Worm (Caenorhabditis elegans) whole organism, L1 larva: ENCODE measurements around the gene cutl-11.

ENCODE experiments used
- C04F5.9 ChIP-seq: sonication (generic microtip); optimal IDR thresholded peaks from 2 replicates; lab custom pipeline; 2016; ENCODE audit warnings: missing genetic modification characterization, missing compliant biosample characterization
- C34B4.2 ChIP-seq: sonication (generic microtip); optimal IDR thresholded peaks from 2 replicates; lab custom pipeline; 2017; ENCODE audit warnings: mild to moderate bottlenecking, missing genetic modification characterization, missing compliant biosample characterization
- F16B12.6 ChIP-seq: fragments of 150-350 bp; optimal IDR thresholded peaks from 2 replicates; lab custom pipeline; 2014; ENCODE audit warnings: missing biosample characterization, missing genetic modification characterization
- Y116A8C.19 ChIP-seq: sonication (generic microtip); optimal IDR thresholded peaks from 2 replicates; lab custom pipeline; 2016; ENCODE audit warnings: missing compliant biosample characterization, missing genetic modification characterization, borderline replicate concordance
- aha-1 ChIP-seq: fragments of 150-350 bp; optimal IDR thresholded peaks from 2 replicates; lab custom pipeline; 2014; ENCODE audit warnings: missing biosample characterization, missing genetic modification characterization
- blmp-1 ChIP-seq: fragments of 150-350 bp; optimal IDR thresholded peaks from 2 replicates; lab custom pipeline; 2014; ENCODE audit warnings: missing biosample characterization, missing genetic modification characterization
- ceh-82 ChIP-seq, 3 experiments: fragments of 150-350 bp in 1 of 3; sonication (generic microtip) in 2 of 3; optimal IDR thresholded peaks; 2 replicates each; lab custom pipeline; 2014 to 2017; ENCODE audit warnings: missing biosample characterization in 3 of 3, missing genetic modification characterization in 3 of 3
- ceh-88 ChIP-seq: fragments of 200-800 bp; sonication (Bioruptor generic); IDR thresholded peaks from 2 replicates; pipeline ENCODE4 v1.3.6; 2022; ENCODE audit warnings: missing genetic modification characterization, missing compliant biosample characterization
- ceh-90 ChIP-seq: sonication (generic microtip); optimal IDR thresholded peaks from 2 replicates; lab custom pipeline; 2016; ENCODE audit warnings: missing genetic modification characterization, missing compliant biosample characterization
- dsc-1 ChIP-seq: sonication (generic microtip); optimal IDR thresholded peaks from 2 replicates; lab custom pipeline; 2016; ENCODE audit warnings: mild to moderate bottlenecking, missing genetic modification characterization, missing compliant biosample characterization
- egl-13 ChIP-seq: sonication (generic microtip); optimal IDR thresholded peaks from 2 replicates; lab custom pipeline; 2016; ENCODE audit warnings: missing genotype, missing genetic modification reagents, missing genetic modification characterization, missing compliant biosample characterization
- fkh-10 ChIP-seq: sonication (generic microtip); optimal IDR thresholded peaks from 2 replicates; lab custom pipeline; 2017; ENCODE audit warnings: missing biosample characterization, missing genetic modification reagents, missing genetic modification characterization
- fkh-8 ChIP-seq: sonication (generic microtip); optimal IDR thresholded peaks from 2 replicates; lab custom pipeline; 2016; ENCODE audit warnings: mild to moderate bottlenecking, missing genetic modification characterization, missing compliant biosample characterization
- grh-1 ChIP-seq: fragments of 200-800 bp; sonication (Bioruptor generic); IDR thresholded peaks from 2 replicates; pipeline ENCODE4 v1.3.6; 2022; ENCODE audit warnings: missing genetic modification reagents, missing genetic modification characterization, missing compliant biosample characterization
- hlh-17 ChIP-seq: fragments of 200-800 bp; sonication (Bioruptor generic); optimal IDR thresholded peaks from 2 replicates; lab custom pipeline; 2018; ENCODE audit warnings: missing genetic modification characterization, mild to moderate bottlenecking, missing compliant biosample characterization, moderate library complexity, borderline replicate concordance
- hpl-2 ChIP-seq: fragments of 150-350 bp; optimal IDR thresholded peaks from 2 replicates; lab custom pipeline; 2014; ENCODE audit warnings: missing biosample characterization, missing genetic modification reagents, missing genetic modification characterization
- irx-1 ChIP-seq: sonication (generic microtip); optimal IDR thresholded peaks from 2 replicates; lab custom pipeline; 2016; ENCODE audit warnings: missing genetic modification characterization, missing compliant biosample characterization
- isw-1 ChIP-seq: fragments of 200-800 bp; sonication (Bioruptor generic); IDR thresholded peaks from 2 replicates; pipeline ENCODE4 v1.3.6; 2022; ENCODE audit warnings: missing genetic modification characterization, missing compliant biosample characterization
- lin-15B ChIP-seq: fragments of 150-350 bp; sonication (generic microtip); optimal IDR thresholded peaks from 3 replicates; lab custom pipeline; 2014; ENCODE audit warnings: missing biosample characterization, missing genetic modification characterization
- lin-35 ChIP-seq, 2 experiments: fragments of 150-350 bp; optimal IDR thresholded peaks; 2 replicates each; lab custom pipeline; 2014; ENCODE audit warnings: missing biosample characterization in 2 of 2, missing genetic modification characterization in 2 of 2, missing genetic modification reagents in 2 of 2
- lin-39 ChIP-seq: fragments of 150-350 bp; optimal IDR thresholded peaks from 2 replicates; lab custom pipeline; 2014; ENCODE audit warnings: missing biosample characterization, missing genetic modification reagents, missing genetic modification characterization
- lsy-2 ChIP-seq, 2 experiments: fragments of 150-350 bp; optimal IDR thresholded peaks; 2 replicates each; lab custom pipeline; 2014; ENCODE audit warnings: missing biosample characterization in 2 of 2, missing genetic modification characterization in 2 of 2
- mab-9 ChIP-seq: fragments of 200-800 bp; sonication (Bioruptor generic); IDR thresholded peaks from 2 replicates; pipeline ENCODE4 v1.3.6; 2022; ENCODE audit warnings: missing genetic modification reagents, missing genetic modification characterization, missing compliant biosample characterization
- mdl-1 ChIP-seq, 2 experiments: fragments of 150-350 bp; optimal IDR thresholded peaks; 2 replicates each; lab custom pipeline; 2014 to 2017; ENCODE audit warnings: missing biosample characterization in 2 of 2, missing genetic modification characterization in 2 of 2, inconsistent platforms in 1 of 2
- mep-1 ChIP-seq: fragments of 150-350 bp; optimal IDR thresholded peaks from 2 replicates; lab custom pipeline; 2014; ENCODE audit warnings: missing biosample characterization, missing genetic modification characterization
- nhr-12 ChIP-seq: sonication (generic microtip); optimal IDR thresholded peaks from 2 replicates; lab custom pipeline; 2017; ENCODE audit warnings: missing biosample characterization, missing genetic modification characterization
- nhr-19 ChIP-seq: fragments of 200-800 bp; sonication (Bioruptor generic); conservative IDR thresholded peaks from 2 replicates; pipeline ENCODE4 v1.3.6; 2022; ENCODE audit warnings: missing genetic modification characterization, missing compliant biosample characterization
- nhr-237 ChIP-seq: fragments of 150-350 bp; optimal IDR thresholded peaks from 2 replicates; lab custom pipeline; 2014; ENCODE audit warnings: missing biosample characterization, missing genetic modification characterization
- nhr-47 ChIP-seq: sonication (generic microtip); optimal IDR thresholded peaks from 2 replicates; lab custom pipeline; 2016; ENCODE audit warnings: mild to moderate bottlenecking, missing genetic modification characterization, moderate library complexity, missing compliant biosample characterization
- nhr-77 ChIP-seq: fragments of 150-350 bp; optimal IDR thresholded peaks from 2 replicates; lab custom pipeline; 2014; ENCODE audit warnings: missing biosample characterization, missing genetic modification characterization
- nhr-84 ChIP-seq: sonication (generic microtip); optimal IDR thresholded peaks from 2 replicates; lab custom pipeline; 2017; ENCODE audit warnings: missing biosample characterization, missing genetic modification characterization
- nhr-85 ChIP-seq: sonication (generic microtip); peaks from one replicate; lab custom pipeline; 2016; ENCODE audit warnings: missing genetic modification characterization, inconsistent platforms, missing compliant biosample characterization
- pag-3 ChIP-seq: sonication (generic microtip); optimal IDR thresholded peaks from 2 replicates; lab custom pipeline; 2017; ENCODE audit warnings: missing genetic modification characterization, mild to moderate bottlenecking, missing compliant biosample characterization, antibody characterized with exemption, borderline replicate concordance; ENCODE audit not compliant: insufficient read depth
- pax-3 ChIP-seq: fragments of 200-800 bp; sonication (Bioruptor generic); optimal IDR thresholded peaks from 2 replicates; lab custom pipeline; 2018; ENCODE audit warnings: mild to moderate bottlenecking, missing genetic modification characterization, moderate library complexity, missing compliant biosample characterization
- rnt-1 ChIP-seq: sonication (generic microtip); optimal IDR thresholded peaks from 2 replicates; lab custom pipeline; 2016; ENCODE audit warnings: mild to moderate bottlenecking, missing genetic modification characterization, moderate library complexity, missing compliant biosample characterization
- sup-37 ChIP-seq: fragments of 200-800 bp; sonication (Bioruptor generic); optimal IDR thresholded peaks from 2 replicates; lab custom pipeline; 2018; ENCODE audit warnings: mild to moderate bottlenecking, missing genetic modification characterization, missing compliant biosample characterization
- swsn-7 ChIP-seq: sonication (generic microtip); optimal IDR thresholded peaks from 2 replicates; lab custom pipeline; 2016; ENCODE audit warnings: missing genetic modification characterization, missing compliant biosample characterization
- tbx-2 ChIP-seq: sonication (generic microtip); optimal IDR thresholded peaks from 2 replicates; lab custom pipeline; 2016; ENCODE audit warnings: missing genetic modification characterization, missing compliant biosample characterization
- tlp-1 ChIP-seq: fragments of 150-350 bp; optimal IDR thresholded peaks from 2 replicates; lab custom pipeline; 2014; ENCODE audit warnings: missing biosample characterization, missing genetic modification characterization
- unc-130 ChIP-seq: fragments of 150-350 bp; optimal IDR thresholded peaks from 2 replicates; lab custom pipeline; 2017; ENCODE audit warnings: missing biosample characterization, missing genetic modification characterization, inconsistent platforms
- unc-30 ChIP-seq: sonication (generic microtip); optimal IDR thresholded peaks from 2 replicates; lab custom pipeline; 2017; ENCODE audit warnings: missing biosample characterization, missing genetic modification characterization
- unc-86 ChIP-seq: sonication (generic microtip); optimal IDR thresholded peaks from 2 replicates; lab custom pipeline; 2016; ENCODE audit warnings: missing genetic modification characterization, missing compliant biosample characterization
- unc-98 ChIP-seq: fragments of 200-800 bp; sonication (Bioruptor generic); IDR thresholded peaks from 2 replicates; pipeline ENCODE4 v1.3.6; 2022; ENCODE audit warnings: missing genetic modification characterization, missing compliant biosample characterization
- zag-1 ChIP-seq: fragments of 150-350 bp; optimal IDR thresholded peaks from 2 replicates; lab custom pipeline; 2014; ENCODE audit warnings: missing biosample characterization, missing genetic modification characterization
- ztf-11 ChIP-seq, 2 experiments: sonication (generic microtip); optimal IDR thresholded peaks; 2 replicates each; lab custom pipeline; 2016 to 2017; ENCODE audit warnings: missing genetic modification characterization in 2 of 2, missing biosample characterization in 1 of 2, missing compliant biosample characterization in 1 of 2

The cutl-11 gene

DNA sequence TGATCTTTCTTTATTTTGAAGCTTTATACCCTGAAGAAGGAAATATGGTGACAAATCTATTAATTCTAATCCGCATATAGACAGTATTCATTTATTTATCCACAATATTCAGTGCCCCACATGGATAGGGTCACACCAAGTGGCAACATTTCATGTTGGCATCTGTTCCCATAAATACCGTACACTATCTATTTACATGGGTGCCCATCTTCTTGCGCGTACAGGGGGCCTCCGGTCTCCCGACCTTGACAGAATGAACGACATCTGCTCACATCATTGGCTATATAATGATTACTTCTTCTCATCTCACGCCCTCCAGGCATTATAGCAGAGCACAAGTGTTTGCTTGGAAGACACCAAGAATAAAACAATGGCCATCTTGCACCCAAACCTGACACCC is 24.9 kb upstream of the cutl-11 start:
- TF ChIP-seq dsc-1 (tag; lab: Kevin White, UChicago) (no peak), ztf-11 (tag; optimal IDR thresholded peaks at IDR 0.05; lab: Kevin White, UChicago) (peak in 1 of 2 experiments; percentile 65), tbx-2 (tag; lab: Kevin White, UChicago) (peak; percentile 6), nhr-19 (no peak)
- TF ChIP-seq, all 84 proteins: peak for 2

DNA sequence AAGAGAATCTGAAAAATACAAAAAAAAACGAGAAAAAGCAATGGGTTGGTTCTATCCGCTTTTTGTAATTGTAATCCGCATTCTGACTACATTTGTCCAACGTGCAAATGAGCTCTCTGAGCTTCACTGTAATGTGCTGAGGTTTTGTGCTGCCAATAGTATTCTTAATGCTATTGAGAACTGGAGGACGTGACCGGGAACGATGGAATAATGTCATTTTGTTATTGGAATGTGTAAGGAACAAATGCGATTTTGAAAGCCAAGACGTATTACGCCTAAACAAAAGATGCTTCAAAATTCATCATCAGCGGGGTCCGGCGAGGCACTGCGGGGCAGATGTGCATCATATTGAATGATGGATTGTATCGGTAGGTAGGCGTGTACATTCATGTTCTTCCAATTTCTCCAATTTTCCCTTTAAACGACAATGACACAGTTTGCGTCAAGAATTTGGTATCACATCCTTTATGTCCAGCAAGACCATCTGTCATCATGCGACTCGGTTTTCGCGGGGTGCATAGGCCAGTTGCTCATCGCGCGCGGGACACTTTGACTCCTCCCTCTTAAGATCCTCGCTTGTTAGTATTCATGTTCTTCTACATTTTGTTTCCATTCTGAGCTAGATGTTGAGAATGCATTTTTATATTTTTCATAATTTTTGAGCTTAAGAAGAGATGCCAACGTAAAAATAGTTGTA is 22.6 kb upstream of the cutl-11 start:
- no peak for TF ChIP-seq ceh-88 (GFP tag; lab: Robert Waterston, UW)
- no peak for TF ChIP-seq unc-30
- TF ChIP-seq ztf-11 (tag; optimal IDR thresholded peaks at IDR 0.05; lab: Kevin White, UChicago) = peak in 1 of 2 experiments; percentile 37
- TF ChIP-seq blmp-1 (tag; lab: Kevin White, UChicago) = no peak
- no peak for TF ChIP-seq tlp-1 (tag; lab: Kevin White, UChicago)
- no peak for TF ChIP-seq fkh-10
- TF ChIP-seq fkh-8 (tag; lab: Kevin White, UChicago) = no peak
- no peak for TF ChIP-seq nhr-237 (tag; lab: Kevin White, UChicago)
- no peak for TF ChIP-seq pax-3 (tag; lab: Kevin White, UChicago)
- peak; percentile 3 for TF ChIP-seq tbx-2 (tag; lab: Kevin White, UChicago)
- TF ChIP-seq mab-9 = no peak
- TF ChIP-seq C34B4.2 (tag; lab: Kevin White, UChicago) = no peak
- TF ChIP-seq mdl-1 (tag; optimal IDR thresholded peaks at IDR 0.05; lab: Kevin White, UChicago) = no peak
- no peak for TF ChIP-seq lin-15B (tag; lab: Kevin White, UChicago)

DNA sequence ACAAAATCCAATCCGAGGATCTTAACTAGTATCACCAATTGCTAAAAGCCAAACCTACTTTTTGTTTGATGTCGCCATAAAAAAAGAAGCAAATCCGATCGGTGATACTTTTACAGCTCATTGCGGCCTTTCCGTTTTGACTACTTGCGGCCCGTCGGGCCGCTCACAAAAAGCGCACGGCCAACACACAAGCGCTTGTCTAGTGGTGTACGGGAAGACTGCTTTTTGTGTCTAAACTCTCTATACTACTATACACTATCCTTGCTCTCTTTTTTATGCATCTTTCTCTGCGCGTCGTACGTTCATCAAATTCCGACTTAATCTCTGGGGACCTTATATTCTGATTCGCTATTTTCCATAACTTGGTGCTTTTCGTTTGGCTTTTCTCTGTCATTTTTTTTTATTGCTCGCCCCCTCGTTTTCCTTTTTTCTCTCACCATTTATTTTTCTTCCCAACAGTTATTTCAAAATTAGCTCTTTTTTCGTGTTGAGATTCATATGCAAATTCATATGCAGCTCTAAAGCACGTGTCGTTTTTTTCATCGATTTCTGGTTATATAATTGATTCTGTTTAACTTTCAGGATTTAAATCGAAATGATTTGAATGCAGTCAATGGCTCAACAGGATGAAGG is 16.0 kb upstream of the cutl-11 start, which contains the start of gene noca-2:
Gene noca-2 (plus strand): TSS at position 583 of the 633 bp plus-strand sequence.
- TF ChIP-seq nhr-47 = peak; percentile 11
- TF ChIP-seq pag-3 (tag; lab: Kevin White, UChicago) = no peak
- peak; percentile 3 to 39 (median 8) for TF ChIP-seq ceh-82 (tag; optimal IDR thresholded peaks at IDR 0.05; lab: Kevin White, UChicago)
- TF ChIP-seq zag-1 (tag; lab: Kevin White, UChicago) = no peak
- TF ChIP-seq C04F5.9 (tag; lab: Kevin White, UChicago) = no peak
- no peak for TF ChIP-seq nhr-12 (tag; lab: Kevin White, UChicago)
- no peak for TF ChIP-seq Y116A8C.19 (tag; lab: Kevin White, UChicago)
- no peak for TF ChIP-seq ztf-11 (tag; optimal IDR thresholded peaks at IDR 0.05; lab: Kevin White, UChicago)
- no peak for TF ChIP-seq lin-39
- TF ChIP-seq unc-98 (GFP tag; lab: Robert Waterston, UW) = no peak
- no peak for TF ChIP-seq nhr-77 (tag; lab: Kevin White, UChicago)
- TF ChIP-seq nhr-85 (tag; lab: Kevin White, UChicago) = peak; percentile 46
- TF ChIP-seq pax-3 (tag; lab: Kevin White, UChicago) = no peak
- peak; percentile 11 for TF ChIP-seq blmp-1 (tag; lab: Kevin White, UChicago)
- no peak for TF ChIP-seq grh-1 (GFP tag; lab: Robert Waterston, UW)
- TF ChIP-seq unc-130 (tag; lab: Kevin White, UChicago) = no peak
- TF ChIP-seq unc-86 (tag; lab: Kevin White, UChicago) = peak; percentile 11
- TF ChIP-seq ceh-90 = no peak
- TF ChIP-seq lin-15B (tag; lab: Kevin White, UChicago) = no peak
- TF ChIP-seq nhr-84 (tag; lab: Kevin White, UChicago) = no peak
- peak; percentile 21 for TF ChIP-seq rnt-1 (tag; lab: Kevin White, UChicago)
- TF ChIP-seq mab-9 = 0 out of 2 replicates have a peak, but pooled peaks have one; percentile 35
- no peak for TF ChIP-seq F16B12.6
- no peak for TF ChIP-seq sup-37
- no peak for TF ChIP-seq irx-1 (tag; lab: Kevin White, UChicago)
- no peak for TF ChIP-seq unc-30
- no peak for TF ChIP-seq C34B4.2 (tag; lab: Kevin White, UChicago)
- peak in 1 of 2 experiments; percentile 44 for TF ChIP-seq lsy-2 (tag; optimal IDR thresholded peaks at IDR 0.05; lab: Kevin White, UChicago)
- no peak for TF ChIP-seq aha-1 (tag; lab: Kevin White, UChicago)
- no peak for TF ChIP-seq egl-13 (tag; lab: Kevin White, UChicago)
- no peak for TF ChIP-seq fkh-8 (tag; lab: Kevin White, UChicago)
- TF ChIP-seq mep-1 (tag; lab: Kevin White, UChicago) = peak; percentile 12
- no peak for TF ChIP-seq nhr-19
- TF ChIP-seq hpl-2 = no peak
- TF ChIP-seq lin-35 (GFP tag; optimal IDR thresholded peaks at IDR 0.05; lab: Kevin White, UChicago) = no peak
- no peak for TF ChIP-seq nhr-237 (tag; lab: Kevin White, UChicago)
- 0 out of 2 replicates have a peak, but pooled peaks have one; percentile 13 for TF ChIP-seq isw-1 (GFP tag; lab: Robert Waterston, UW)
- TF ChIP-seq swsn-7 (tag; lab: Kevin White, UChicago) = peak; percentile 26
- TF ChIP-seq hlh-17 (GFP tag; lab: Kevin White, UChicago) = no peak
- no peak for TF ChIP-seq dsc-1 (tag; lab: Kevin White, UChicago)
